Fruit fly (Drosophila melanogaster): ENCODE results near the gene CG34277.

CG34277 gene

dm6 chr3R:5393742-5394391, 24.5 kb downstream of the CG34277 start, which contains the start of gene CG1172 (continued):
- no peak for TF ChIP-seq CG16815 (GFP tag; optimal IDR thresholded peaks at IDR 0.05)
- TF ChIP-seq btn (GFP tag; optimal IDR thresholded peaks at IDR 0.05) = no peak
- TF ChIP-seq bcd (GFP tag; optimal IDR thresholded peaks at IDR 0.05) = peak; percentile 26
- no peak for TF ChIP-seq tin (GFP tag; optimal IDR thresholded peaks at IDR 0.05)
- no peak for TF ChIP-seq Chrac-16 (GFP tag; optimal IDR thresholded peaks at IDR 0.05)
- no peak for TF ChIP-seq ind (GFP tag; optimal IDR thresholded peaks at IDR 0.05)
- TF ChIP-seq MBD-R2 (GFP tag; IDR thresholded peaks at IDR 0.05) = peak; percentile 59
- no peak for TF ChIP-seq fru (optimal IDR thresholded peaks at IDR 0.05)
- TF ChIP-seq Mes4 (GFP tag; optimal IDR thresholded peaks at IDR 0.05) = no peak
- peak; percentile 46 for TF ChIP-seq CG7271 (tag; optimal IDR thresholded peaks at IDR 0.05)
- TF ChIP-seq Med (GFP tag) = peak; percentile 84
- TF ChIP-seq ap (GFP tag; IDR thresholded peaks at IDR 0.05) = no peak
- TF ChIP-seq sens (GFP tag) = peak; percentile 28
- no peak for TF ChIP-seq CG6765 (GFP tag; optimal IDR thresholded peaks at IDR 0.05)
- peak; percentile 17 for TF ChIP-seq NfI (GFP tag; optimal IDR thresholded peaks at IDR 0.05)
- no peak for TF ChIP-seq grau (tag; optimal IDR thresholded peaks at IDR 0.05)
- no peak for TF ChIP-seq sqz (GFP tag; optimal IDR thresholded peaks at IDR 0.05)
- TF ChIP-seq Sin3A (optimal IDR thresholded peaks at IDR 0.05) = peak; percentile 12
- no peak for TF ChIP-seq CG5245 (GFP tag; optimal IDR thresholded peaks at IDR 0.05)
- no peak for TF ChIP-seq kah (GFP tag; optimal IDR thresholded peaks at IDR 0.05)
- TF ChIP-seq p53 (GFP tag; optimal IDR thresholded peaks at IDR 0.05) = no peak
- TF ChIP-seq CG11504 (tag; optimal IDR thresholded peaks at IDR 0.05) = no peak
- TF ChIP-seq CG7372 (GFP tag; IDR thresholded peaks at IDR 0.05) = no peak
- TF ChIP-seq CG15073 (GFP tag; optimal IDR thresholded peaks at IDR 0.05) = no peak
- no peak for TF ChIP-seq CG17912 (GFP tag; optimal IDR thresholded peaks at IDR 0.05)
- TF ChIP-seq Aef1 (GFP tag; IDR thresholded peaks at IDR 0.05) = no peak
- no peak for TF ChIP-seq dmrt99B (tag; optimal IDR thresholded peaks at IDR 0.05)
- no peak for TF ChIP-seq scrt (GFP tag; optimal IDR thresholded peaks at IDR 0.05)
- TF ChIP-seq Hey (tag; optimal IDR thresholded peaks at IDR 0.05) = no peak
- TF ChIP-seq bbx (GFP tag; IDR thresholded peaks at IDR 0.05; ENCODE audit: partially characterized antibody) = peak; percentile 73
- TF ChIP-seq Doc3 (GFP tag; IDR thresholded peaks at IDR 0.05; ENCODE audit: partially characterized antibody) = peak; percentile 66
- peak; percentile 10 for TF ChIP-seq CG10979 (tag; optimal IDR thresholded peaks at IDR 0.05)
- TF ChIP-seq CG4360 (GFP tag; IDR thresholded peaks at IDR 0.05) = no peak
- TF ChIP-seq caup (GFP tag; optimal IDR thresholded peaks at IDR 0.05; ENCODE audit: severe bottlenecking) = peak; percentile 32
- no peak for TF ChIP-seq CG3065 (GFP tag; optimal IDR thresholded peaks at IDR 0.05)
- TF ChIP-seq zfh1 (GFP tag; IDR thresholded peaks at IDR 0.05) = no peak
- TF ChIP-seq CG10959 (GFP tag; IDR thresholded peaks at IDR 0.05) = no peak
- TF ChIP-seq Camta (GFP tag; optimal IDR thresholded peaks at IDR 0.05) = no peak
- TF ChIP-seq Elba2 (GFP tag; optimal IDR thresholded peaks at IDR 0.05) = no peak
- TF ChIP-seq CG10366 (GFP tag; IDR thresholded peaks at IDR 0.05) = no peak
- peak; percentile 37; the same call in 1 of the 2 replicates for TF ChIP-seq CG2129 (GFP tag; IDR thresholded peaks at IDR 0.05; ENCODE audit: partially characterized antibody)
- no peak for TF ChIP-seq CG42726 (GFP tag; IDR thresholded peaks at IDR 0.05; ENCODE audit: partially characterized antibody)
- no peak for TF ChIP-seq lov (optimal IDR thresholded peaks at IDR 0.05)
- no peak for TF ChIP-seq lov (GFP tag; IDR thresholded peaks at IDR 0.05)
- TF ChIP-seq zf30C (GFP tag; optimal IDR thresholded peaks at IDR 0.05) = no peak
- TF ChIP-seq CG14965 (GFP tag; optimal IDR thresholded peaks at IDR 0.05; ENCODE audit: borderline replicate concordance) = no peak
- TF ChIP-seq Hmr (GFP tag; optimal IDR thresholded peaks at IDR 0.05) = peak; percentile 72
- TF ChIP-seq Opbp (GFP tag; IDR thresholded peaks at IDR 0.05; ENCODE audit: partially characterized antibody) = peak; percentile 78
- no peak for TF ChIP-seq ato (GFP tag; IDR thresholded peaks at IDR 0.05; ENCODE audit: partially characterized antibody)
- peak; percentile 43 for TF ChIP-seq Hr3 (GFP tag; optimal IDR thresholded peaks at IDR 0.05)
- TF ChIP-seq Nf-YC (tag; optimal IDR thresholded peaks at IDR 0.05) = no peak
